Worm (Caenorhabditis elegans) whole organism, mixed stage, embryonic: Measurements from ENCODE around the gene C33H5.1.
A peak's percentile ranks its signal among the peaks of the same experiment; 100 is the strongest.

Source experiments
- M03D4.4 ChIP-seq: sonication (generic microtip); optimal IDR thresholded peaks from 2 replicates; lab custom pipeline; 2017; ENCODE audit warnings: mild to moderate bottlenecking, missing genetic modification characterization, missing compliant biosample characterization
- blmp-1 ChIP-seq: fragments of 150-350 bp; optimal IDR thresholded peaks from 2 replicates; lab custom pipeline; 2014; ENCODE audit warnings: missing biosample characterization, missing genetic modification characterization
- ceh-39 ChIP-seq: fragments of 150-350 bp; optimal IDR thresholded peaks from 2 replicates; lab custom pipeline; 2014; ENCODE audit warnings: missing biosample characterization, missing genetic modification characterization
- ceh-43 ChIP-seq: fragments of 200-800 bp; sonication (Bioruptor generic); optimal IDR thresholded peaks from 2 replicates; lab custom pipeline; 2018; ENCODE audit warnings: mild to moderate bottlenecking, missing genetic modification characterization, moderate library complexity, missing compliant biosample characterization
- ceh-83 ChIP-seq: fragments of 200-800 bp; sonication (Bioruptor generic); optimal IDR thresholded peaks from 2 replicates; lab custom pipeline; 2018; ENCODE audit warnings: mild to moderate bottlenecking, missing genetic modification characterization, missing compliant biosample characterization
- ces-1 ChIP-seq: fragments of 150-350 bp; optimal IDR thresholded peaks from 2 replicates; lab custom pipeline; 2014; ENCODE audit warnings: missing biosample characterization, missing genetic modification reagents, missing genetic modification characterization
- cnd-1 ChIP-seq: fragments of 200-800 bp; sonication (Bioruptor generic); optimal IDR thresholded peaks from 2 replicates; lab custom pipeline; 2018; ENCODE audit warnings: mild to moderate bottlenecking, missing genetic modification characterization, missing compliant biosample characterization
- drap-1 ChIP-seq: fragments of 200-800 bp; sonication (Bioruptor generic); optimal IDR thresholded peaks from 3 replicates; lab custom pipeline; 2018; ENCODE audit warnings: mild to moderate bottlenecking, missing genetic modification characterization, missing compliant biosample characterization
- elt-1 ChIP-seq: sonication (generic microtip); optimal IDR thresholded peaks from 2 replicates; lab custom pipeline; 2017; ENCODE audit warnings: missing genetic modification characterization, mild to moderate bottlenecking, missing compliant biosample characterization, antibody characterized with exemption, moderate library complexity, borderline replicate concordance; ENCODE audit not compliant: insufficient read depth
- elt-3 ChIP-seq: fragments of 150-350 bp; optimal IDR thresholded peaks from 2 replicates; lab custom pipeline; 2014; ENCODE audit warnings: missing biosample characterization, missing genetic modification characterization
- flh-1 ChIP-seq: fragments of 200-800 bp; sonication (Bioruptor generic); optimal IDR thresholded peaks from 2 replicates; lab custom pipeline; 2018; ENCODE audit warnings: mild to moderate bottlenecking, missing genetic modification characterization, moderate library complexity, missing compliant biosample characterization
- ham-2 ChIP-seq: fragments of 200-800 bp; sonication (Bioruptor generic); optimal IDR thresholded peaks from 2 replicates; lab custom pipeline; 2018; ENCODE audit warnings: mild to moderate bottlenecking, missing genetic modification characterization, missing compliant biosample characterization
- lin-13 ChIP-seq: fragments of 150-350 bp; optimal IDR thresholded peaks from 2 replicates; lab custom pipeline; 2014; ENCODE audit warnings: missing biosample characterization, missing genetic modification characterization
- lin-32 ChIP-seq: fragments of 200-800 bp; sonication (Bioruptor generic); optimal IDR thresholded peaks from 2 replicates; lab custom pipeline; 2018; ENCODE audit warnings: mild to moderate bottlenecking, missing genetic modification characterization, missing compliant biosample characterization
- lsy-2 ChIP-seq: fragments of 150-350 bp; optimal IDR thresholded peaks from 2 replicates; lab custom pipeline; 2014; ENCODE audit warnings: missing biosample characterization, missing genetic modification characterization
- mab-5 ChIP-seq: fragments of 150-350 bp; optimal IDR thresholded peaks from 2 replicates; lab custom pipeline; 2014; ENCODE audit warnings: missing biosample characterization, missing genetic modification characterization
- mep-1 ChIP-seq: fragments of 150-350 bp; optimal IDR thresholded peaks from 2 replicates; lab custom pipeline; 2017; ENCODE audit warnings: missing biosample characterization, missing genetic modification reagents, missing genetic modification characterization, inconsistent platforms
- mls-2 ChIP-seq: sonication (generic microtip); optimal IDR thresholded peaks from 2 replicates; lab custom pipeline; 2016; ENCODE audit warnings: mild to moderate bottlenecking, missing genetic modification characterization, moderate library complexity, missing compliant biosample characterization
- nhr-12 ChIP-seq: fragments of 150-350 bp; optimal IDR thresholded peaks from 2 replicates; lab custom pipeline; 2014; ENCODE audit warnings: missing biosample characterization, missing genetic modification characterization
- nhr-2 ChIP-seq: fragments of 150-350 bp; optimal IDR thresholded peaks from 2 replicates; lab custom pipeline; 2014; ENCODE audit warnings: missing biosample characterization, missing genetic modification characterization
- nhr-237 ChIP-seq: fragments of 150-350 bp; optimal IDR thresholded peaks from 2 replicates; lab custom pipeline; 2014; ENCODE audit warnings: missing biosample characterization, missing genetic modification characterization
- nhr-28 ChIP-seq: fragments of 150-350 bp; optimal IDR thresholded peaks from 2 replicates; lab custom pipeline; 2014; ENCODE audit warnings: missing biosample characterization, missing genetic modification characterization
- nhr-76 ChIP-seq: sonication (generic microtip); optimal IDR thresholded peaks from 2 replicates; lab custom pipeline; 2017; ENCODE audit warnings: missing biosample characterization, missing genetic modification characterization
- sem-2 ChIP-seq: fragments of 200-800 bp; sonication (Bioruptor generic); optimal IDR thresholded peaks from 2 replicates; lab custom pipeline; 2018; ENCODE audit warnings: mild to moderate bottlenecking, missing genetic modification characterization, missing compliant biosample characterization
- snpc-4 ChIP-seq: fragments of 150-350 bp; optimal IDR thresholded peaks from 2 replicates; lab custom pipeline; 2014; ENCODE audit warnings: missing biosample characterization, missing genetic modification characterization
- sptf-1 ChIP-seq: sonication (generic microtip); optimal IDR thresholded peaks from 2 replicates; lab custom pipeline; 2017; ENCODE audit warnings: mild to moderate bottlenecking, missing genetic modification characterization, moderate library complexity, missing compliant biosample characterization
- tbx-8 ChIP-seq: fragments of 200-800 bp; sonication (Bioruptor generic); optimal IDR thresholded peaks from 2 replicates; lab custom pipeline; 2018; ENCODE audit warnings: mild to moderate bottlenecking, missing genetic modification characterization, moderate library complexity, missing compliant biosample characterization
- unc-120 ChIP-seq: sonication (generic microtip); optimal IDR thresholded peaks from 2 replicates; lab custom pipeline; 2017; ENCODE audit warnings: missing genetic modification characterization, missing compliant biosample characterization; ENCODE audit not compliant: poor library complexity, severe bottlenecking
- unc-39 ChIP-seq: fragments of 150-350 bp; optimal IDR thresholded peaks from 2 replicates; lab custom pipeline; 2014; ENCODE audit warnings: missing biosample characterization, missing genetic modification characterization
- unc-62 ChIP-seq: fragments of 150-350 bp; optimal IDR thresholded peaks from 2 replicates; lab custom pipeline; 2014; ENCODE audit warnings: missing biosample characterization, missing genetic modification reagents, missing genetic modification characterization
- zip-8 ChIP-seq: fragments of 150-350 bp; optimal IDR thresholded peaks from 2 replicates; lab custom pipeline; 2014; ENCODE audit warnings: missing biosample characterization, missing genetic modification characterization

C33H5.1 gene

ce11 chrIV:7824649-7825048 is 15.9 kb downstream of the C33H5.1 start:
- TF ChIP-seq mep-1 (tag; lab: Kevin White, UChicago), result no peak
- no peak for TF ChIP-seq snpc-4 (tag; lab: Kevin White, UChicago)
- TF ChIP-seq nhr-2 (tag; lab: Kevin White, UChicago), result no peak
- no peak for TF ChIP-seq lin-13 (tag; lab: Kevin White, UChicago)
- TF ChIP-seq elt-1 (tag; lab: Kevin White, UChicago), result no peak
- no peak for TF ChIP-seq lin-32 (GFP tag; lab: Kevin White, UChicago)
- no peak for TF ChIP-seq elt-3 (tag; lab: Kevin White, UChicago)
- TF ChIP-seq M03D4.4 (tag; lab: Kevin White, UChicago), result no peak
- TF ChIP-seq nhr-12 (tag; lab: Kevin White, UChicago), result no peak
- no peak for TF ChIP-seq sem-2 (GFP tag; lab: Kevin White, UChicago)
- no peak for TF ChIP-seq mls-2
- TF ChIP-seq lsy-2 (tag; lab: Kevin White, UChicago), result no peak
- TF ChIP-seq drap-1 (GFP tag; lab: Kevin White, UChicago), result no peak
- TF ChIP-seq ceh-83 (GFP tag; lab: Kevin White, UChicago), result no peak
- no peak for TF ChIP-seq unc-39
- TF ChIP-seq ceh-39 (tag; lab: Kevin White, UChicago), result no peak

DNA sequence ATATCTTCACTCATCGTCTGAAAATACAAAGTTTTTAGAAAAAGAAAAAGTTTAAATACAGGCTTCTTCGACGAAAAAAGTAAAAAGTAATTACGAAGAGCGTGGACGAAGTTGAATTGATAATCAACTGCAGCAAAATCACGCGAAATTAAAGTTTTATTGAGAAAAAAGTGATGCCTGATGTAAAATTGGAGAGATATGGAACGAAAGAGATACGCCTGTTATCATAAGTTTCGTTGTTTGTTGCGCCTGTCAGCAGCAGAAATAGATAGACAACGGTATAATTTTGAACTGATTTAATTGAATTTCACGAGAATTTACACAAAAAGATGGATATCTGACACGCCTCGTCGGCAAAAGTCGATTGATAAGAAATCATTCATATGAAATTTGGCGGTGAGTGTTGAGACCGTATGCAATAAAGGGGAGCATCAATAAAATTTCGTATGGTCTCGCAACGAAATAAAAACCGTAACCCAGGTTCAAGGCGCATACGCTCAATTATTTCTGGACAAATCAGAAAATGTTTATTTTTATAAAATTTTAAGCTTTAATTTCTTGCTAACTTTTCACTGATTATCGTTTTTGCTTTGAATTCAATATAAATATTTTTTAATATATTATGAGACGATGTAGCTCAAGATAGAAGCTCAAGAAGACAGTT is 20.7 kb downstream of the C33H5.1 start, which contains the start of gene C06A6.4:
TSS of gene C06A6.4 (minus strand) at position 24 of the 664 bp plus-strand sequence.
- TF ChIP-seq sem-2 (GFP tag; lab: Kevin White, UChicago), result no peak
- no peak for TF ChIP-seq snpc-4 (tag; lab: Kevin White, UChicago)
- no peak for TF ChIP-seq nhr-2 (tag; lab: Kevin White, UChicago)
- TF ChIP-seq lin-32 (GFP tag; lab: Kevin White, UChicago), result no peak
- TF ChIP-seq, all 35 proteins: peak for 0

DNA sequence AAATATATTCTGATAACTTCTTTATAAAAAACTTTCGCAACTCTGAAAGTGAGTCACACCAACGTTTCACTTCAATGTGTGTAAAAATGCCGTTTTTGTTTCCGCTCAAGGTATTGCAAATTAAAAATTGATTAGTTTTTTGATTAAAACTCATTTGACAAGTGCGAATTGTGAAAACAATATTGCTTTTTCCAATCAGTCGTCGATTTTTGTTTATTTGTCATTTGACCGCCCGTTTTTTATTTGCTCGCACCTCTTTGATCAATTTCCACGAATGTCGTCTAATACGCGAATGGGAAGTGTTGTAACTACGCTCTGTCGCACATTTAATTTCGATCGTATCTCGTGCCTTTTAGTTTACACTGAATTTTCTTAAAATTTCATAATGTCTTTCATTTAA is 21.4 kb downstream of the C33H5.1 start, which contains the start of gene mvb-12:
TSS of gene mvb-12 (plus strand) at position 375 of the 400 bp plus-strand sequence.
- TF ChIP-seq M03D4.4 (tag; lab: Kevin White, UChicago), result no peak
- peak; percentile 8 for TF ChIP-seq ces-1 (GFP tag; lab: Kevin White, UChicago)

DNA sequence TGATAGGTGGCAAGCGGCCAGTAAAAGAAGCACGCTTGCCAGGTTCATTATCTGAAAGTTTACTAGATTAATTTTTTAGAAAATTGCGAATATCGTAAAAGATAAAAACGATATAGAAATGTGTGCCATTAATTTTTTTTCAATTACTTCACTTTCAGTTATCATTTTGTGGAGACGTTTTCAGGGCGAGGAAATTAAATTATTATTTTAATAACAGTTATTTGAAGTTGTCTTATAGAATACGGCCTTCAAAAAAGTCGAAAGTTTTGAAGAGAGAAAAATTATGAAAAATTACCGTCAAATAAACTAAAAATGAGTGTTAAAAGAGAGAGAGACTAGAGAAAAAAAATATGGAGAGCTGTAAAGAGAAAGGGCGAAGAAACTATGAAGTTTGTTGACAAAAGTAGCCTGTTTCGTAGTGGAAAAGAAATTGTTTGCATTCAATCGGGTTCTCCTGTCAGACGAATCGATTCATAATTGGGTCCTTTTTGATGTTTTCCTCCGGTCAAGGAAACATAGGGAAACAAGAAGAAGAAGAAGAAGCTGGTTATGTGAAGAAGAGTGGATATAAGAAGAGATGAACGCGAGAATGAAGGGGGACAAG is 26.0 kb downstream of the C33H5.1 start, which contains the start of gene erp-44.2:
TSS of gene erp-44.2 (minus strand) at position 51 of the 604 bp plus-strand sequence.
- TF ChIP-seq blmp-1, result no peak
- no peak for TF ChIP-seq elt-1 (tag; lab: Kevin White, UChicago)
- no peak for TF ChIP-seq nhr-12 (tag; lab: Kevin White, UChicago)
- TF ChIP-seq zip-8 (tag; lab: Kevin White, UChicago), result no peak
- TF ChIP-seq cnd-1 (tag; lab: Kevin White, UChicago), result no peak

DNA sequence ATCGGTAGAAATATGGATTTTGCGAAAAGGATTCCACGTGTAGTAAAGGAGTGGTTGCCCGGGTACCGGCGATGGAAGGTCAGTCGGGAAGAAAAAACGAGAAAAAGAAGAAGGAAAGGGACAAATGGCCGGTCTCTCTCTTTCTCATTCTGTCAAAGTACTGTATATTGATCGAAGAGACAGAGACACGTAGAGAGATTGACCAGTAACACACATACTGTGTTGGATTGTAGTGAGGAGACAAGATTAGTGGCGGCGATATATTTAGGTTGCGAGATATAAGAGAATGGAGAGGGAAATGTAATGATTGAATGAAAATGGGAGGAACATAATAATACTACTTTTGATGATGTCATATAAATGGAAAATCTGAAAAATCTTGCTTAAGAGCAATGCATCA is 27.3 kb downstream of the C33H5.1 start:
- peak; percentile 15 for TF ChIP-seq mep-1 (tag; lab: Kevin White, UChicago)
- TF ChIP-seq nhr-2 (tag; lab: Kevin White, UChicago), result peak; percentile 88
- no peak for TF ChIP-seq elt-1 (tag; lab: Kevin White, UChicago)
- TF ChIP-seq mls-2, result peak; percentile 20
- peak; percentile 23 for TF ChIP-seq ceh-39 (tag; lab: Kevin White, UChicago)

DNA sequence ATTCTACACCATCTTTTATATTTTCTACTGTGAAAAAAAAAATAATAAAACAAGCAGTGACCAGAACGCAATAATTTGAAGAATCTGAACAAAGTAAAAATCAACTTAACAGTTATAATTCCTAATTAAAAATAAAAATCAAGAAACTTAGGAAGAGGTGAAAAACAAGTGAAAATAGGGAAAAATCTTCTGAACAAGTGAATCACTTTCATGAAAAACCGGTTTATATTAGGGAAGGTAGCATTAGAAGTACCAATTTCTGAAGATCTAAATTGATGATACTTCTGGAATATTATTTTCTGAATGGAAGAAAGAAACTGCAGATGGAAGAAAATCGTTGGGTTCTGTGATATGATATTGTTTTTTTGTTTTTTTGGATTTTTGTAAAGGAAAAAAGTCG is 27.8 kb downstream of the C33H5.1 start:
- TF ChIP-seq nhr-12 (tag; lab: Kevin White, UChicago) (no peak), drap-1 (GFP tag; lab: Kevin White, UChicago) (no peak), blmp-1 (peak; percentile 6), unc-120 (no peak), sptf-1 (tag; lab: Kevin White, UChicago) (no peak), lsy-2 (tag; lab: Kevin White, UChicago) (no peak)

DNA sequence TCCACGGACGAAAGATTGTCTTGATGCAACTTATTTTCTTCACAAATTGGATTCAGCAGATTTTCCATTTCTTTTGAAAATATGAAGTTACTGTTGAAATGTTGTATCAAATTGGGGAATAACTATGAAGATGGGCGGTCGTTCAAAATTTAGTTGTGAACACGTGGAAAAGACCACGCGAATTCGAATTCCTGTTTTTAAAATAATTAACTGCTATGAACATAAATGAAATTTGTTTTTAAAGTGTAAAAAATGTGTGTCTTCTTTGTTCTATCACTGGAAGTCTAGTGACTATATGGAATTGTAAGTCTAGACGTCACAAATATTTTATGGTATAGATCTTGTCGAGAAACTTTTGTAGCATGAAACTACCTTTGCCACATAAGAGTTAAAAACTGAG is 29.7 kb downstream of the C33H5.1 start, which contains the start of gene C06A6.7:
TSS of gene C06A6.7 (minus strand) at position 101 of the 400 bp plus-strand sequence.
- no peak for TF ChIP-seq ceh-39 (tag; lab: Kevin White, UChicago)
- no peak for TF ChIP-seq cnd-1 (tag; lab: Kevin White, UChicago)
- no peak for TF ChIP-seq unc-120
- TF ChIP-seq mab-5 (tag; lab: Kevin White, UChicago), result no peak
- TF ChIP-seq nhr-76 (tag; lab: Kevin White, UChicago), result no peak
- TF ChIP-seq tbx-8, result no peak
- TF ChIP-seq elt-1 (tag; lab: Kevin White, UChicago), result no peak
- TF ChIP-seq elt-3 (tag; lab: Kevin White, UChicago), result no peak
- TF ChIP-seq flh-1, result no peak
- TF ChIP-seq lsy-2 (tag; lab: Kevin White, UChicago), result no peak
- TF ChIP-seq unc-62 (GFP tag; lab: Kevin White, UChicago), result no peak
- TF ChIP-seq ceh-43, result no peak
- no peak for TF ChIP-seq drap-1 (GFP tag; lab: Kevin White, UChicago)
- TF ChIP-seq ham-2 (GFP tag; lab: Kevin White, UChicago), result no peak
- no peak for TF ChIP-seq M03D4.4 (tag; lab: Kevin White, UChicago)
- TF ChIP-seq mls-2, result no peak
- no peak for TF ChIP-seq nhr-237
- no peak for TF ChIP-seq nhr-2 (tag; lab: Kevin White, UChicago)
- TF ChIP-seq nhr-28 (tag; lab: Kevin White, UChicago), result no peak
